Fruit fly (Drosophila melanogaster): ENCODE measurements around the gene b.
A peak's percentile ranks its signal among the peaks of the same experiment; 100 is the strongest.

b gene

dm6 chr2L:13793405-13793804, 27.6 kb upstream of the b start, which contains the start of gene Sec71:
Gene Sec71 (plus strand): TSS chr2L:13793521.
- TF ChIP-seq CG8301 (tag; optimal IDR thresholded peaks at IDR 0.05) (no peak), fd96Ca (GFP tag; IDR thresholded peaks at IDR 0.05) (no peak), Pif1B (GFP tag; optimal IDR thresholded peaks at IDR 0.05) (no peak), CG10348 (GFP tag; IDR thresholded peaks at IDR 0.05) (no peak), gl (tag; optimal IDR thresholded peaks at IDR 0.05) (no peak), CG8159 (tag; optimal IDR thresholded peaks at IDR 0.05) (no peak), EcR (GFP tag; optimal IDR thresholded peaks at IDR 0.05) (no peak), Ets98B (GFP tag; IDR thresholded peaks at IDR 0.05) (no peak), CG14655 (GFP tag; optimal IDR thresholded peaks at IDR 0.05) (no peak), rn (GFP tag; IDR thresholded peaks at IDR 0.05) (no peak), CG4496 (GFP tag; IDR thresholded peaks at IDR 0.05) (no peak; the same call in 2 of the 3 replicates), CG13204 (GFP tag; optimal IDR thresholded peaks at IDR 0.05) (no peak)

dm6 chr2L:13801166-13801565, 19.9 kb upstream of the b start:
- TF ChIP-seq CG4496 (GFP tag; IDR thresholded peaks at IDR 0.05): no peak
- no peak for TF ChIP-seq CG32121 (GFP tag; IDR thresholded peaks at IDR 0.05)
- TF ChIP-seq D1 (tag; optimal IDR thresholded peaks at IDR 0.05): no peak
- TF ChIP-seq CG13204 (GFP tag; optimal IDR thresholded peaks at IDR 0.05): no peak
- TF ChIP-seq Ets98B (GFP tag; IDR thresholded peaks at IDR 0.05): no peak
- no peak for TF ChIP-seq rn (GFP tag; IDR thresholded peaks at IDR 0.05)
- no peak for TF ChIP-seq gl (tag; optimal IDR thresholded peaks at IDR 0.05)

- TF ChIP-seq CG12605 (GFP tag; IDR thresholded peaks at IDR 0.05) (0 out of 2 replicates have a peak, but pooled peaks have one; percentile 52), CG8301 (tag; optimal IDR thresholded peaks at IDR 0.05) (no peak), CG34367 (tag; optimal IDR thresholded peaks at IDR 0.05) (no peak)
These were observed 18.9 kb upstream of the b start for dm6 chr2L:13802075-13802639.

dm6 chr2L:13803032-13803661, 17.9 kb upstream of the b start, which contains the start of gene CAH1:
Gene CAH1 (plus strand): TSS chr2L:13803626.
- TF ChIP-seq CG8301 (tag; optimal IDR thresholded peaks at IDR 0.05) (no peak), gl (tag; optimal IDR thresholded peaks at IDR 0.05) (no peak), Pif1A (GFP tag; optimal IDR thresholded peaks at IDR 0.05) (no peak), CG10348 (GFP tag; IDR thresholded peaks at IDR 0.05) (no peak), CG17806 (tag; optimal IDR thresholded peaks at IDR 0.05) (no peak), CG13204 (GFP tag; optimal IDR thresholded peaks at IDR 0.05) (no peak), fd96Ca (GFP tag; IDR thresholded peaks at IDR 0.05) (no peak), CG4496 (GFP tag; IDR thresholded peaks at IDR 0.05) (no peak), CG34367 (tag; optimal IDR thresholded peaks at IDR 0.05) (no peak), EcR (GFP tag; optimal IDR thresholded peaks at IDR 0.05) (no peak), Pif1B (GFP tag; optimal IDR thresholded peaks at IDR 0.05) (no peak), rn (GFP tag; IDR thresholded peaks at IDR 0.05) (no peak), CG32121 (GFP tag; IDR thresholded peaks at IDR 0.05) (no peak), D1 (tag; optimal IDR thresholded peaks at IDR 0.05) (no peak), Snoo (tag; optimal IDR thresholded peaks at IDR 0.05) (no peak), CG12605 (GFP tag; IDR thresholded peaks at IDR 0.05) (no peak)

dm6 chr2L:13803805-13804560, 17.1 kb upstream of the b start:
- TF ChIP-seq EcR (GFP tag; optimal IDR thresholded peaks at IDR 0.05) (no peak), CG4496 (GFP tag; IDR thresholded peaks at IDR 0.05) (0 out of 3 replicates have a peak, but pooled peaks have one; percentile 22), Pif1B (GFP tag; optimal IDR thresholded peaks at IDR 0.05) (no peak), CG32121 (GFP tag; IDR thresholded peaks at IDR 0.05) (no peak)

- TF ChIP-seq gl (tag; optimal IDR thresholded peaks at IDR 0.05): peak; percentile 37
- peak; percentile 46; the same call in 1 of the 2 replicates for TF ChIP-seq Ets98B (GFP tag; IDR thresholded peaks at IDR 0.05)
- peak; percentile 90 for TF ChIP-seq EcR (GFP tag; optimal IDR thresholded peaks at IDR 0.05)
- TF ChIP-seq Pif1B (GFP tag; optimal IDR thresholded peaks at IDR 0.05): no peak
- peak; percentile 46; the same call in 1 of the 3 replicates for TF ChIP-seq fd96Ca (GFP tag; IDR thresholded peaks at IDR 0.05)
These were observed 16.4 kb upstream of the b start for dm6 chr2L:13804561-13805067.

dm6 chr2L:13805170-13805569, 15.9 kb upstream of the b start:
- TF ChIP-seq CG8301 (tag; optimal IDR thresholded peaks at IDR 0.05) (no peak), CG14655 (GFP tag; optimal IDR thresholded peaks at IDR 0.05) (no peak), CG15710 (tag; optimal IDR thresholded peaks at IDR 0.05) (no peak), CG13204 (GFP tag; optimal IDR thresholded peaks at IDR 0.05) (no peak), rn (GFP tag; IDR thresholded peaks at IDR 0.05) (no peak), CG10348 (GFP tag; IDR thresholded peaks at IDR 0.05) (no peak), CG12605 (GFP tag; IDR thresholded peaks at IDR 0.05) (no peak), CG8159 (tag; optimal IDR thresholded peaks at IDR 0.05) (no peak), CG9948 (tag; optimal IDR thresholded peaks at IDR 0.05) (no peak), Snoo (tag; optimal IDR thresholded peaks at IDR 0.05) (no peak), CG17806 (tag; optimal IDR thresholded peaks at IDR 0.05) (no peak), EcR (GFP tag; optimal IDR thresholded peaks at IDR 0.05) (no peak), CG34367 (tag; optimal IDR thresholded peaks at IDR 0.05) (no peak), D1 (tag; optimal IDR thresholded peaks at IDR 0.05) (no peak), Ets98B (GFP tag; IDR thresholded peaks at IDR 0.05) (no peak), fd96Ca (GFP tag; IDR thresholded peaks at IDR 0.05) (no peak), Pif1B (GFP tag; optimal IDR thresholded peaks at IDR 0.05) (no peak), CG32121 (GFP tag; IDR thresholded peaks at IDR 0.05) (no peak), Pif1A (GFP tag; optimal IDR thresholded peaks at IDR 0.05) (no peak)

All from whole organism, pupa.